Fruit fly (Drosophila melanogaster) whole organism, prepupa: Measurements from ENCODE around the gene CG14300.

Experiments
- CG15336 ChIP-seq: fragments of 200-800 bp; sonication (Bioruptor generic); IDR thresholded peaks from 2 replicates; pipeline ENCODE4 v1.3.6; 2022; ENCODE audit warnings: missing biosample characterization, missing genetic modification characterization
- CG16779 ChIP-seq: fragments of 200-800 bp; sonication (Bioruptor generic); optimal IDR thresholded peaks from 3 replicates; lab custom pipeline; 2017; ENCODE audit warnings: missing biosample characterization, mild to moderate bottlenecking, missing genetic modification characterization
- Hr38 ChIP-seq: sonication (Bioruptor generic); optimal IDR thresholded peaks from 2 replicates; lab custom pipeline; 2016; ENCODE audit warnings: missing biosample characterization, missing genetic modification characterization
- svp ChIP-seq: fragments of 200-800 bp; sonication (Bioruptor generic); peaks from one replicate; lab custom pipeline; 2016; ENCODE audit warnings: missing biosample characterization, missing genetic modification characterization

DNA sequence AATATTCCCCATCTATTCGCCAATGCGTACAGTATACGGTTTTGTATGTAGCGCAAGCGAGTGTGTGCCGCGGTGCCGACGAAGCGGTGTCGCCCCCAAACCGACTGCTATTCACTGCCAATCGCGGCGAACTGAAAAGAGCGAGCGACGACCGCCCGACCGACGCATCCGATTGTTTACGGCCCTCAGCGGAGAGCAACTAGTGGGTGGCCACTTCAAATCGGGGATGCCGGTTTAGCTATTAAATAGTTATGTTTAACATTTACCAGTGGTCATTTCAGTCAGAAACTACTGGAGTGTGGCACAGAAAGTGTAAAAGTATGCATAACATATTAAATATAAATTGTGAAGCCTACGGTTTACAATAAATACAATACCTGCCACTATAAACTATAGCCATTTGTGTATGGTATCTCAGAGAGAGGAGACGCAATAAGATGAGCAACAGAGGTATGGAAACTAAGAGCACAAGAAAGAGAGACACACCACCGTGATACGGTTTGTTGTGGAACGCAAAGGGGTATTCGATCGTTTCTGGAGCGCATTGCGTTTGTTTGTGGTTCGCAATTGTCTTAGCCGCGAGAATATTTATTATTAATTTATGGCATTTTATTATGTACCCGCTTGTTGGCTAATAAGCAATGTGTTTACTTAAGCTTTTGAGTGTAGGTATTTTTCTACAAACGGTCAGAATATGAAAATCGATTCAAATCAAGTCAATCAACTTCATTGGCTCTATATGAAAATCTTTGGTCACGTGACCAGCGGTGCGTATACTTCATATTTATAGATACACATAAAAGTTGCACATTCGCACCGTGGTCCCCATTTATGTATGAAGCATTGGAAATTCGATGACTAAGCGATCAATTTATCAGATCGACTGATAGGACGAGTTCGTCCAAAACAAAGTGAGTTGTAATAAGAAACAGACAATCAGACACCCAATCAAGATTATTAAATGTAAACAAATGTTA lies 46.8 kb upstream of the CG14300 start:
- TF ChIP-seq CG16779 (no peak), CG15336 (GFP tag; lab: Robert Waterston, UW) (peak; percentile 21; the same call in 1 of the 2 replicates), svp (no peak), Hr38 (GFP tag; lab: Kevin White, UChicago) (no peak)
